Fruit fly (Drosophila melanogaster): Measurements from ENCODE around the gene eater.

eater gene

dm6 chr3R:27111784-27112602 is 12.5 kb upstream of the eater start, which contains the start of the genes gb and CG5815 (continued):
- TF ChIP-seq unpg (GFP tag; optimal IDR thresholded peaks at IDR 0.05) = peak; percentile 89
- TF ChIP-seq ato (GFP tag; IDR thresholded peaks at IDR 0.05; ENCODE audit: partially characterized antibody) = peak; percentile 86
- TF ChIP-seq maf-S (GFP tag; optimal IDR thresholded peaks at IDR 0.05) = peak; percentile 66
- TF ChIP-seq oc (tag; optimal IDR thresholded peaks at IDR 0.05) = no peak
- peak; percentile 89 for TF ChIP-seq wdn (GFP tag; IDR thresholded peaks at IDR 0.05)
- no peak for TF ChIP-seq fd64A (GFP tag; optimal IDR thresholded peaks at IDR 0.05)
- TF ChIP-seq Hsf (GFP tag; optimal IDR thresholded peaks at IDR 0.05) = peak; percentile 91
- TF ChIP-seq CG4328 (GFP tag; optimal IDR thresholded peaks at IDR 0.05) = peak; percentile 85
- peak; percentile 88 for TF ChIP-seq ara (GFP tag; IDR thresholded peaks at IDR 0.05)
- TF ChIP-seq Awh (GFP tag; IDR thresholded peaks at IDR 0.05) = 0 out of 2 replicates have a peak, but pooled peaks have one; percentile 63
- TF ChIP-seq CG7786 (GFP tag; optimal IDR thresholded peaks at IDR 0.05) = peak; percentile 67
- peak; percentile 82 for TF ChIP-seq CG4730 (GFP tag; IDR thresholded peaks at IDR 0.05)
- peak; percentile 82 for TF ChIP-seq CG14050 (GFP tag; IDR thresholded peaks at IDR 0.05)
- peak; percentile 41 for TF ChIP-seq MESR4 (GFP tag; optimal IDR thresholded peaks at IDR 0.05)
- TF ChIP-seq lov (optimal IDR thresholded peaks at IDR 0.05) = no peak
- TF ChIP-seq lov (GFP tag; IDR thresholded peaks at IDR 0.05) = peak; percentile 20; the same call in 1 of the 3 replicates
- TF ChIP-seq CG6689 (GFP tag; IDR thresholded peaks at IDR 0.05) = peak; percentile 86
- TF ChIP-seq gsb (GFP tag; IDR thresholded peaks at IDR 0.05) = peak; percentile 80
- peak; percentile 89 for TF ChIP-seq CG30431 (GFP tag; optimal IDR thresholded peaks at IDR 0.05)
- TF ChIP-seq Mes4 (GFP tag; optimal IDR thresholded peaks at IDR 0.05) = peak; percentile 48
- TF ChIP-seq CG14710 (tag; optimal IDR thresholded peaks at IDR 0.05) = peak; percentile 88
- TF ChIP-seq Gug (GFP tag; IDR thresholded peaks at IDR 0.05) = peak; percentile 91
- no peak for TF ChIP-seq Eip74EF (GFP tag; optimal IDR thresholded peaks at IDR 0.05)
- TF ChIP-seq CG15696 (tag; optimal IDR thresholded peaks at IDR 0.05) = peak; percentile 93
- peak; percentile 93 for TF ChIP-seq CG12155 (GFP tag; optimal IDR thresholded peaks at IDR 0.05)
- TF ChIP-seq CG10321 (GFP tag; IDR thresholded peaks at IDR 0.05) = peak; percentile 65
- no peak; the same call in 1 of the 3 replicates for TF ChIP-seq z (GFP tag; IDR thresholded peaks at IDR 0.05)
- TF ChIP-seq Scr (GFP tag; IDR thresholded peaks at IDR 0.05; ENCODE audit: partially characterized antibody) = peak; percentile 96
- TF ChIP-seq Hmr (GFP tag; optimal IDR thresholded peaks at IDR 0.05) = peak; percentile 95
- TF ChIP-seq run (tag; optimal IDR thresholded peaks at IDR 0.05) = peak; percentile 60
- TF ChIP-seq esg (GFP tag; conservative IDR thresholded peaks at IDR 0.05) = peak; percentile 87
- TF ChIP-seq Fer1 (GFP tag; optimal IDR thresholded peaks at IDR 0.05) = peak; percentile 92
- TF ChIP-seq CG7839 (tag; optimal IDR thresholded peaks at IDR 0.05) = peak; percentile 88
- TF ChIP-seq p53 (GFP tag; optimal IDR thresholded peaks at IDR 0.05) = no peak
- TF ChIP-seq her (GFP tag; optimal IDR thresholded peaks at IDR 0.05) = peak; percentile 15
- TF ChIP-seq CG13287 (GFP tag; IDR thresholded peaks at IDR 0.05; ENCODE audit: partially characterized antibody) = peak; percentile 99
- TF ChIP-seq Hr3 (GFP tag; optimal IDR thresholded peaks at IDR 0.05) = peak; percentile 95
- peak; percentile 86; the same call in 2 of the 3 replicates for TF ChIP-seq CG6175 (GFP tag; IDR thresholded peaks at IDR 0.05)
- TF ChIP-seq Sin3A (optimal IDR thresholded peaks at IDR 0.05) = peak; percentile 82
- peak; percentile 93 for TF ChIP-seq Chrac-16 (GFP tag; optimal IDR thresholded peaks at IDR 0.05)
- peak; percentile 92 for TF ChIP-seq ind (GFP tag; optimal IDR thresholded peaks at IDR 0.05)
- TF ChIP-seq fru (optimal IDR thresholded peaks at IDR 0.05) = no peak
- TF ChIP-seq CG14667 (GFP tag; IDR thresholded peaks at IDR 0.05) = peak; percentile 87
- peak; percentile 45 for TF ChIP-seq Spps (tag; optimal IDR thresholded peaks at IDR 0.05)
- TF ChIP-seq stc (GFP tag; IDR thresholded peaks at IDR 0.05) = peak; percentile 75
- no peak for TF ChIP-seq CG13894 (tag; optimal IDR thresholded peaks at IDR 0.05)
- TF ChIP-seq Sox102F (GFP tag; optimal IDR thresholded peaks at IDR 0.05) = peak; percentile 92
- peak; percentile 95 for TF ChIP-seq Dbx (GFP tag; IDR thresholded peaks at IDR 0.05)
- peak; percentile 78 for TF ChIP-seq CG31388 (GFP tag; optimal IDR thresholded peaks at IDR 0.05)
- peak; percentile 94 for TF ChIP-seq CG13775 (GFP tag; optimal IDR thresholded peaks at IDR 0.05)
